Worm (Caenorhabditis elegans) whole organism, L2 larva: ENCODE results near the gene C17C3.3.

Experiments
- C34F6.9 ChIP-seq: fragments of 150-350 bp; optimal IDR thresholded peaks from 2 replicates; lab custom pipeline; 2014; ENCODE audit warnings: missing biosample characterization, missing genetic modification characterization
- F13H6.1 ChIP-seq: sonication (generic microtip); optimal IDR thresholded peaks from 2 replicates; lab custom pipeline; 2016; ENCODE audit warnings: missing genetic modification characterization, missing compliant biosample characterization
- R02D3.7 ChIP-seq: fragments of 150-350 bp; optimal IDR thresholded peaks from 2 replicates; lab custom pipeline; 2014; ENCODE audit warnings: missing biosample characterization, missing genetic modification characterization
- alr-1 ChIP-seq: fragments of 150-350 bp; optimal IDR thresholded peaks from 2 replicates; lab custom pipeline; 2014; ENCODE audit warnings: missing biosample characterization, missing genetic modification characterization
- ama-1 ChIP-seq: fragments of 150-350 bp; optimal IDR thresholded peaks from 2 replicates; lab custom pipeline; 2018; ENCODE audit warnings: inconsistent platforms
- blmp-1 ChIP-seq: sonication (generic microtip); optimal IDR thresholded peaks from 2 replicates; lab custom pipeline; 2017; ENCODE audit warnings: missing genetic modification characterization, mild to moderate bottlenecking, missing compliant biosample characterization, antibody characterized with exemption, moderate library complexity; ENCODE audit not compliant: insufficient read depth
- ceh-82 ChIP-seq: fragments of 150-350 bp; optimal IDR thresholded peaks from 2 replicates; lab custom pipeline; 2014; ENCODE audit warnings: missing biosample characterization, missing genetic modification characterization
- crh-2 ChIP-seq: sonication (generic microtip); optimal IDR thresholded peaks from 2 replicates; lab custom pipeline; 2017; ENCODE audit warnings: missing biosample characterization, missing genetic modification characterization
- dmd-4 ChIP-seq: sonication (generic microtip); optimal IDR thresholded peaks from 2 replicates; lab custom pipeline; 2017; ENCODE audit warnings: missing biosample characterization, missing genetic modification characterization
- egl-27 ChIP-seq: sonication (generic microtip); optimal IDR thresholded peaks from 3 replicates; lab custom pipeline; 2017; ENCODE audit warnings: missing biosample characterization, missing genetic modification reagents, missing genetic modification characterization
- fos-1 ChIP-seq: fragments of 150-350 bp; optimal IDR thresholded peaks from 2 replicates; lab custom pipeline; 2014; ENCODE audit warnings: missing biosample characterization, missing genetic modification characterization
- gmeb-1 ChIP-seq: fragments of 150-350 bp; optimal IDR thresholded peaks from 2 replicates; lab custom pipeline; 2014; ENCODE audit warnings: missing biosample characterization, missing genetic modification characterization
- lin-11 ChIP-seq: fragments of 150-350 bp; sonication (generic microtip); optimal IDR thresholded peaks from 2 replicates; lab custom pipeline; 2014; ENCODE audit warnings: missing biosample characterization, missing genetic modification characterization, inconsistent platforms, mixed read lengths
- lin-13 ChIP-seq: fragments of 150-350 bp; optimal IDR thresholded peaks from 2 replicates; lab custom pipeline; 2014; ENCODE audit warnings: missing biosample characterization, missing genetic modification reagents, missing genetic modification characterization
- lin-39 ChIP-seq: fragments of 150-350 bp; optimal IDR thresholded peaks from 2 replicates; lab custom pipeline; 2014; ENCODE audit warnings: missing biosample characterization, missing genetic modification reagents, missing genetic modification characterization
- lsy-2 ChIP-seq, 2 experiments: fragments of 150-350 bp in 1 of 2; sonication (generic microtip) in 1 of 2; optimal IDR thresholded peaks; 2 replicates each; lab custom pipeline; 2014 to 2017; ENCODE audit warnings: missing biosample characterization in 2 of 2, missing genetic modification characterization in 2 of 2
- mab-5 ChIP-seq: fragments of 150-350 bp; optimal IDR thresholded peaks from 2 replicates; lab custom pipeline; 2014; ENCODE audit warnings: missing biosample characterization, missing genetic modification characterization
- mbf-1 ChIP-seq: sonication (generic microtip); optimal IDR thresholded peaks from 2 replicates; lab custom pipeline; 2017; ENCODE audit warnings: missing biosample characterization, missing genetic modification characterization
- nhr-10 ChIP-seq: sonication (generic microtip); optimal IDR thresholded peaks from 2 replicates; lab custom pipeline; 2017; ENCODE audit warnings: missing biosample characterization, missing genetic modification characterization
- nhr-11 ChIP-seq: fragments of 150-350 bp; optimal IDR thresholded peaks from 2 replicates; lab custom pipeline; 2014; ENCODE audit warnings: missing biosample characterization, missing genetic modification characterization
- nhr-12 ChIP-seq: fragments of 150-350 bp; optimal IDR thresholded peaks from 2 replicates; lab custom pipeline; 2014; ENCODE audit warnings: missing biosample characterization, missing genetic modification characterization
- nhr-129 ChIP-seq: fragments of 150-350 bp; optimal IDR thresholded peaks from 2 replicates; lab custom pipeline; 2014; ENCODE audit warnings: missing biosample characterization, missing genetic modification characterization
- nhr-21 ChIP-seq: fragments of 150-350 bp; optimal IDR thresholded peaks from 2 replicates; lab custom pipeline; 2014; ENCODE audit warnings: missing biosample characterization, missing genetic modification characterization
- nhr-25 ChIP-seq: fragments of 150-350 bp; sonication (generic microtip); optimal IDR thresholded peaks from 3 replicates; lab custom pipeline; 2014; ENCODE audit warnings: missing biosample characterization, missing genetic modification characterization
- nhr-6 ChIP-seq: fragments of 150-350 bp; optimal IDR thresholded peaks from 2 replicates; lab custom pipeline; 2014; ENCODE audit warnings: missing biosample characterization, missing genetic modification characterization
- nhr-77 ChIP-seq: fragments of 150-350 bp; optimal IDR thresholded peaks from 2 replicates; lab custom pipeline; 2014; ENCODE audit warnings: missing biosample characterization, missing genetic modification characterization
- peb-1 ChIP-seq: fragments of 150-350 bp; optimal IDR thresholded peaks from 2 replicates; lab custom pipeline; 2014; ENCODE audit warnings: missing biosample characterization, missing genetic modification characterization
- sem-4 ChIP-seq: fragments of 150-350 bp; optimal IDR thresholded peaks from 2 replicates; lab custom pipeline; 2014; ENCODE audit warnings: missing biosample characterization, missing genetic modification reagents, missing genetic modification characterization
- skn-1 ChIP-seq: sonication (generic microtip); optimal IDR thresholded peaks from 2 replicates; lab custom pipeline; 2017; ENCODE audit warnings: missing biosample characterization, missing genetic modification characterization
- sma-3 ChIP-seq: sonication (generic microtip); optimal IDR thresholded peaks from 2 replicates; lab custom pipeline; 2016; ENCODE audit warnings: missing genetic modification reagents, missing genetic modification characterization, missing compliant biosample characterization
- sma-9 ChIP-seq, 2 experiments: fragments of 150-350 bp in 1 of 2; sonication (generic microtip) in 1 of 2; optimal IDR thresholded peaks; 2 replicates each; lab custom pipeline; 2014 to 2016; ENCODE audit warnings: missing genetic modification characterization in 2 of 2, mild to moderate bottlenecking in 1 of 2, missing biosample characterization in 1 of 2, missing compliant biosample characterization in 1 of 2, missing genetic modification reagents in 1 of 2, moderate library complexity in 1 of 2
- snpc-4 ChIP-seq: fragments of 150-350 bp; optimal IDR thresholded peaks from 2 replicates; lab custom pipeline; 2014; ENCODE audit warnings: missing biosample characterization, missing genetic modification characterization
- unc-39 ChIP-seq: fragments of 150-350 bp; optimal IDR thresholded peaks from 2 replicates; lab custom pipeline; 2014; ENCODE audit warnings: missing biosample characterization, missing genetic modification characterization
- unc-55 ChIP-seq: fragments of 150-350 bp; sonication (generic microtip); optimal IDR thresholded peaks from 3 replicates; lab custom pipeline; 2014; ENCODE audit warnings: missing biosample characterization, missing genetic modification reagents, missing genetic modification characterization
- unc-62 ChIP-seq: fragments of 150-350 bp; optimal IDR thresholded peaks from 2 replicates; lab custom pipeline; 2014; ENCODE audit warnings: missing biosample characterization, missing genetic modification reagents, missing genetic modification characterization
- ztf-4 ChIP-seq: fragments of 150-350 bp; optimal IDR thresholded peaks from 2 replicates; lab custom pipeline; 2014; ENCODE audit warnings: missing biosample characterization, missing genetic modification characterization

The C17C3.3 gene

DNA sequence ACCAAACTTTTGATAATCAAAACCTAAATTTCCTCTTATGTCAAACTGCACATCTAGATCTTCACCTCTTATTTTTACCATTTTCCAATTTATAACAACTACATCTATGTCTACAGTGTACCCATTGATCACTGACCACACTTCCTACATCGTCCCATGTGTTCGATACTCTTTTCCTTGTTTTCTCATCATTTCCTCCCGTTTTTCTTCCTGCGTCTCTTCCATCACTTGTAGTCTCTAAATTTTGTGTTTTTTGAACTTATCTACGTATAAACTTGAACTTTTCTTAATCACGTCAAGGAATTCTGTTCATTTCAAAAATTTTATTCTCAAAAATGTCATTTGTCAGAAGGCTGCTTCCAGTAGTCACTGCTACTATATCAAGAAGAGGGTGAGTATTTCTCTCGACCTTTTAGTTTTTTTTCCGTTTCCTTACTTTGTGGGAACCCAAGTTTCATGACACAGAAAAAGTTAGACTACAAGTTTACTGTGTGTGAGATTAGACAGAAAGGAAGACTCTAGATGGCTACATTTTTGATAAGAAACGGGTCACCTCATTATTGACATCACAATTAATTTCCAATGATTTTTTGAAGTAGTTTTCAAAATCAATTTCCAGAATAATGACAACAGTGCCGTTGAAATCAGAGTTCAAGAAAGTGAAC is 10.7 kb downstream of the C17C3.3 start:
- TF ChIP-seq snpc-4 (tag; lab: Kevin White, UChicago) (no peak), nhr-10 (peak; percentile 77), dmd-4 (tag; lab: Kevin White, UChicago) (no peak), nhr-12 (tag; lab: Kevin White, UChicago) (no peak), nhr-21 (tag; lab: Kevin White, UChicago) (peak; percentile 83), F13H6.1 (tag; lab: Kevin White, UChicago) (peak; percentile 61), lin-11 (no peak), mbf-1 (tag; lab: Kevin White, UChicago) (no peak), nhr-25 (tag; lab: Kevin White, UChicago) (peak; percentile 61), C34F6.9 (tag; lab: Kevin White, UChicago) (peak; percentile 24), blmp-1 (no peak), nhr-77 (tag; lab: Kevin White, UChicago) (no peak), crh-2 (tag; lab: Kevin White, UChicago) (peak; percentile 67), nhr-129 (tag; lab: Kevin White, UChicago) (peak; percentile 47), lin-39 (tag; lab: Kevin White, UChicago) (no peak), gmeb-1 (tag; lab: Kevin White, UChicago) (no peak), skn-1 (peak; percentile 79), mab-5 (tag; lab: Kevin White, UChicago) (no peak), lsy-2 (tag; optimal IDR thresholded peaks at IDR 0.05; lab: Kevin White, UChicago) (peak in 1 of 2 experiments; percentile 59), sma-9 (GFP tag; optimal IDR thresholded peaks at IDR 0.05; lab: Kevin White, UChicago) (peak; percentile 85), sma-9 (tag; optimal IDR thresholded peaks at IDR 0.05; lab: Kevin White, UChicago) (no peak), sma-3 (GFP tag; lab: Kevin White, UChicago) (peak; percentile 69), unc-62 (GFP tag; lab: Kevin White, UChicago) (no peak), nhr-11 (no peak)
- TF ChIP-seq, all 48 proteins: peak for 11

- peak; percentile 50 for TF ChIP-seq nhr-21 (tag; lab: Kevin White, UChicago)
- TF ChIP-seq sma-3 (GFP tag; lab: Kevin White, UChicago), result peak; percentile 2
- TF ChIP-seq nhr-77 (tag; lab: Kevin White, UChicago), result no peak
- TF ChIP-seq crh-2 (tag; lab: Kevin White, UChicago), result peak; percentile 10
- TF ChIP-seq ama-1 (lab: Kevin White, UChicago), result peak; percentile 6
Observed at ce11 chrII:5574925-5575324, 13.4 kb downstream of the C17C3.3 start.

DNA sequence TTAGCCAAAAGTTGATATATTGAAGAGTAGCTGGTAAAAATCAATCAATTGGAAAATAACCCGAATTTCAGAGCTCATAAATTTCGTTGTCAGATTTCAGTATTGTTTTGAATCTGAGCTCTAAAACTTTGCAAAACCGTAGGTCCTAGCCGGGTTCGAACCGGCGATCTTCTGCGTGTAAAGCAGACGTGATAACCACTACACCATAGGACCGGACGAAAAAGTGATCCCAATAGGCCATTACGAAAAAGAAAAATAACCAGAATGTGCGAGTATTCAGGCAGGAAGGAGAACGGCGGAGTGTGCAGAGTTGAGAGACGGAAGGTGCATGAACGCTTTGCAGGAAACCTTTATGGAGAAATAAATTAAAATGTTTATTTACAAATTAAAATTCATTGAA is 15.5 kb downstream of the C17C3.3 start:
- peak; percentile 49 for TF ChIP-seq fos-1
- TF ChIP-seq unc-55 (GFP tag; lab: Kevin White, UChicago), result peak; percentile 65
- TF ChIP-seq crh-2 (tag; lab: Kevin White, UChicago), result peak; percentile 43
- TF ChIP-seq lin-11, result peak; percentile 34
- peak; percentile 33 for TF ChIP-seq snpc-4 (tag; lab: Kevin White, UChicago)
- TF ChIP-seq C34F6.9 (tag; lab: Kevin White, UChicago), result peak; percentile 46
- peak; percentile 42 for TF ChIP-seq sma-9 (GFP tag; optimal IDR thresholded peaks at IDR 0.05; lab: Kevin White, UChicago)
- no peak for TF ChIP-seq sma-9 (tag; optimal IDR thresholded peaks at IDR 0.05; lab: Kevin White, UChicago)
- no peak for TF ChIP-seq lin-13 (GFP tag; lab: Kevin White, UChicago)
- no peak for TF ChIP-seq lin-39 (tag; lab: Kevin White, UChicago)
- no peak for TF ChIP-seq alr-1 (tag; lab: Kevin White, UChicago)
- TF ChIP-seq gmeb-1 (tag; lab: Kevin White, UChicago), result peak; percentile 28
- TF ChIP-seq nhr-129 (tag; lab: Kevin White, UChicago), result peak; percentile 71
- TF ChIP-seq, all 48 proteins: peak for 9

DNA sequence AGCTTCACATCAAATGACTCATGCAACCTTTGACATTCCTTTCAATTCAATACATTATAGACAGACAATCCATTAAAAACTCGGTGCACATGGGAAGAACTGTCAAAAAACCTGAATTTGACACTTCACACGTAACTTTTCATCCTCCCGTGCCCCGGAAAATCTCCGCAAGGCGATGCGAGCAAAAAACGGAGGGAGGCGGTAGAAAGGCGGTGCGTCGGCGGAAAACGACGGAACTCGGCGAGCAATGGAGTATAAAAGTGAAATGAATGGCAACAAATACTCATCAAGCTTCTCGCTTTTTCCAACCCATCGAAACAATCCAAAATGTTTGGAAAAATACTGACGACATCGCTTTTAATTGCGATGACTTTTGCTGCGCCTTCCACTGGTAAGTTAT is 16.5 kb downstream of the C17C3.3 start, which contains the start of gene T25E4.1:
T25E4.1 (plus strand) TSS at position 301 of the 400 bp plus-strand sequence.
- TF ChIP-seq R02D3.7 (tag; lab: Kevin White, UChicago), result no peak
- no peak for TF ChIP-seq ztf-4 (tag; lab: Kevin White, UChicago)
- no peak for TF ChIP-seq unc-39
- TF ChIP-seq lin-39 (tag; lab: Kevin White, UChicago), result no peak
- TF ChIP-seq ceh-82 (tag; lab: Kevin White, UChicago), result no peak
- no peak for TF ChIP-seq nhr-6 (tag; lab: Kevin White, UChicago)
- no peak for TF ChIP-seq peb-1 (tag; lab: Kevin White, UChicago)
- TF ChIP-seq mbf-1 (tag; lab: Kevin White, UChicago), result no peak
- TF ChIP-seq dmd-4 (tag; lab: Kevin White, UChicago), result no peak
- TF ChIP-seq lin-13 (GFP tag; lab: Kevin White, UChicago), result no peak
- no peak for TF ChIP-seq egl-27 (tag; lab: Kevin White, UChicago)
- TF ChIP-seq sem-4 (tag; lab: Kevin White, UChicago), result no peak
- TF ChIP-seq mab-5 (tag; lab: Kevin White, UChicago), result no peak
- no peak for TF ChIP-seq nhr-25 (tag; lab: Kevin White, UChicago)
- TF ChIP-seq nhr-12 (tag; lab: Kevin White, UChicago), result no peak
